Fruit fly (Drosophila melanogaster) whole organism, embryonic: Measurements from ENCODE around the gene wek.

ENCODE experiments used
- Abd-B ChIP-seq: fragments of 200-800 bp; sonication (Bioruptor generic); optimal IDR thresholded peaks from 2 replicates; lab custom pipeline; 2018; ENCODE audit warnings: missing biosample characterization, mild to moderate bottlenecking, missing genetic modification characterization, moderate library complexity
- Ada2b ChIP-seq: fragments of 200-800 bp; sonication (Bioruptor generic); IDR thresholded peaks from 2 replicates; pipeline ENCODE4 v1.3.6; 2022; ENCODE audit warnings: missing biosample characterization, missing genetic modification characterization
- B-H1 ChIP-seq: fragments of 200-800 bp; sonication (Bioruptor generic); IDR thresholded peaks from 3 replicates; pipeline ENCODE4 v1.3.6; 2022; ENCODE audit warnings: missing biosample characterization, missing genetic modification characterization
- CG10321 ChIP-seq: fragments of 200-800 bp; sonication (Bioruptor generic); IDR thresholded peaks from 2 replicates; pipeline ENCODE4 v1.3.6; 2022; ENCODE audit warnings: missing biosample characterization, missing genetic modification characterization
- CG11093 ChIP-seq: fragments of 200-800 bp; sonication (Bioruptor generic); IDR thresholded peaks from 3 replicates; pipeline ENCODE4 v1.3.6; 2022; ENCODE audit warnings: missing biosample characterization, missing genetic modification characterization
- CG11398 ChIP-seq: fragments of 200-800 bp; sonication (Bioruptor generic); optimal IDR thresholded peaks from 2 replicates; lab custom pipeline; 2016; ENCODE audit warnings: missing biosample characterization, missing genetic modification characterization
- CG11696 ChIP-seq: fragments of 200-800 bp; sonication (Bioruptor generic); IDR thresholded peaks from 2 replicates; pipeline ENCODE4 v1.3.6; 2022; ENCODE audit warnings: missing biosample characterization, missing genetic modification characterization
- CG12104 ChIP-seq: fragments of 200-800 bp; sonication (Bioruptor generic); optimal IDR thresholded peaks from 3 replicates; lab custom pipeline; 2016; ENCODE audit warnings: missing biosample characterization, missing genetic modification characterization
- CG12155 ChIP-seq: fragments of 200-800 bp; sonication (Bioruptor generic); optimal IDR thresholded peaks from 3 replicates; lab custom pipeline; 2016; ENCODE audit warnings: missing biosample characterization, missing genetic modification characterization
- CG12391 ChIP-seq: fragments of 200-800 bp; sonication (Bioruptor generic); optimal IDR thresholded peaks from 3 replicates; lab custom pipeline; 2018; ENCODE audit warnings: missing biosample characterization, mild to moderate bottlenecking, missing genetic modification characterization, moderate library complexity
- CG1529 ChIP-seq: fragments of 200-800 bp; sonication (Bioruptor generic); optimal IDR thresholded peaks from 3 replicates; lab custom pipeline; 2018; ENCODE audit warnings: missing biosample characterization, missing genetic modification characterization
- CG17328 ChIP-seq: fragments of 200-800 bp; sonication (Bioruptor generic); IDR thresholded peaks from 2 replicates; pipeline ENCODE4 v1.3.6; 2022; ENCODE audit warnings: missing biosample characterization, missing genetic modification characterization
- CG17829 ChIP-seq: fragments of 200-800 bp; optimal IDR thresholded peaks from 2 replicates; lab custom pipeline; 2019; ENCODE audit warnings: missing biosample characterization, mild to moderate bottlenecking, missing genetic modification characterization, moderate library complexity
- CG18011 ChIP-seq: fragments of 200-800 bp; sonication (Bioruptor generic); optimal IDR thresholded peaks from 2 replicates; lab custom pipeline; 2017; ENCODE audit warnings: missing biosample characterization, missing genetic modification characterization, mild to moderate bottlenecking, moderate library complexity, missing genotype
- CG18262 ChIP-seq: fragments of 200-800 bp; optimal IDR thresholded peaks from 3 replicates; lab custom pipeline; 2019; ENCODE audit warnings: missing biosample characterization, mild to moderate bottlenecking, missing genetic modification characterization, moderate library complexity
- CG30020 ChIP-seq: fragments of 200-800 bp; optimal IDR thresholded peaks from 2 replicates; lab custom pipeline; 2019; ENCODE audit warnings: missing biosample characterization, mild to moderate bottlenecking, missing genetic modification characterization, moderate library complexity
- CG30431 ChIP-seq: fragments of 200-800 bp; sonication (Bioruptor generic); optimal IDR thresholded peaks from 2 replicates; lab custom pipeline; 2017; ENCODE audit warnings: missing biosample characterization, missing genetic modification characterization
- CG4282 ChIP-seq: fragments of 200-800 bp; sonication (Bioruptor generic); optimal IDR thresholded peaks from 2 replicates; lab custom pipeline; 2016; ENCODE audit warnings: missing biosample characterization, missing genetic modification characterization
- CG4820 ChIP-seq: fragments of 200-800 bp; sonication (Bioruptor generic); optimal IDR thresholded peaks from 3 replicates; lab custom pipeline; 2016; ENCODE audit warnings: missing biosample characterization, missing genetic modification characterization
- CG5953 ChIP-seq: fragments of 200-800 bp; sonication (Bioruptor generic); IDR thresholded peaks from 2 replicates; pipeline ENCODE4 v1.3.6; 2022; ENCODE audit warnings: missing biosample characterization, missing genetic modification characterization
- CG7357 ChIP-seq: fragments of 200-800 bp; sonication (Bioruptor generic); IDR thresholded peaks from 3 replicates; pipeline ENCODE4 v1.3.6; 2022; ENCODE audit warnings: missing biosample characterization, missing genetic modification characterization
- CG7372 ChIP-seq: fragments of 200-800 bp; sonication (Bioruptor generic); IDR thresholded peaks from 2 replicates; pipeline ENCODE4 v1.3.6; 2022; ENCODE audit warnings: missing biosample characterization, missing genetic modification characterization
- CG7786 ChIP-seq: fragments of 200-800 bp; sonication (Bioruptor generic); optimal IDR thresholded peaks from 2 replicates; lab custom pipeline; 2016; ENCODE audit warnings: missing biosample characterization, missing genetic modification characterization
- D19A ChIP-seq: fragments of 200-800 bp; optimal IDR thresholded peaks from 3 replicates; lab custom pipeline; 2019; ENCODE audit warnings: missing biosample characterization, mild to moderate bottlenecking, missing genetic modification characterization, moderate library complexity
- Deaf1 ChIP-seq: fragments of 200-800 bp; optimal IDR thresholded peaks from 3 replicates; lab custom pipeline; 2019; ENCODE audit warnings: missing biosample characterization, mild to moderate bottlenecking, missing genetic modification characterization, moderate library complexity
- Doc3 ChIP-seq: fragments of 200-800 bp; sonication (Bioruptor generic); IDR thresholded peaks from 3 replicates; pipeline ENCODE4 v1.3.6; 2022; ENCODE audit warnings: missing biosample characterization, missing genetic modification characterization; ENCODE audit not compliant: partially characterized antibody
- Elba2 ChIP-seq: fragments of 200-800 bp; sonication (Bioruptor generic); optimal IDR thresholded peaks from 3 replicates; lab custom pipeline; 2016; ENCODE audit warnings: missing biosample characterization, missing genetic modification characterization
- HmgZ ChIP-seq: fragments of 200-800 bp; sonication (Bioruptor generic); optimal IDR thresholded peaks from 2 replicates; lab custom pipeline; 2018; ENCODE audit warnings: missing biosample characterization, mild to moderate bottlenecking, missing genetic modification characterization
- Hr78 ChIP-seq, 2 experiments: fragments of 200-800 bp in 1 of 2; fragments of >200 bp in 1 of 2; sonication (Bioruptor generic) in 1 of 2; optimal IDR thresholded peaks; 2 replicates each; lab custom pipeline; 2017 to 2019; ENCODE audit warnings: missing biosample characterization in 2 of 2, missing genetic modification characterization in 2 of 2, mild to moderate bottlenecking in 1 of 2, moderate library complexity in 1 of 2
- Mad ChIP-seq: fragments of 200-800 bp; sonication (Bioruptor generic); optimal IDR thresholded peaks from 2 replicates; lab custom pipeline; 2016; ENCODE audit warnings: missing biosample characterization, missing genetic modification characterization
- Nf-YB ChIP-seq: fragments of 200-800 bp; sonication (Bioruptor generic); optimal IDR thresholded peaks from 3 replicates; lab custom pipeline; 2019; ENCODE audit warnings: missing biosample characterization, mild to moderate bottlenecking, missing genetic modification characterization, moderate library complexity
- Sin3A ChIP-seq: fragments of >200 bp; optimal IDR thresholded peaks from 2 replicates; lab custom pipeline; 2018
- Spps ChIP-seq: fragments of 200-800 bp; sonication (Bioruptor generic); optimal IDR thresholded peaks from 2 replicates; lab custom pipeline; 2018; ENCODE audit warnings: missing biosample characterization, mild to moderate bottlenecking, missing genetic modification characterization
- ems ChIP-seq: fragments of 200-800 bp; sonication (Bioruptor generic); optimal IDR thresholded peaks from 3 replicates; lab custom pipeline; 2016; ENCODE audit warnings: missing biosample characterization, missing genetic modification characterization
- gsb-n ChIP-seq: fragments of 200-800 bp; sonication (Bioruptor generic); optimal IDR thresholded peaks from 3 replicates; lab custom pipeline; 2018; ENCODE audit warnings: missing biosample characterization, mild to moderate bottlenecking, missing genetic modification characterization
- hb ChIP-seq: fragments of 200-800 bp; sonication (Bioruptor generic); IDR thresholded peaks from 3 replicates; pipeline ENCODE4 v1.3.6; 2022; ENCODE audit warnings: missing biosample characterization, missing genetic modification characterization; ENCODE audit not compliant: partially characterized antibody
- hbn ChIP-seq: fragments of 200-800 bp; sonication (Bioruptor generic); IDR thresholded peaks from 2 replicates; pipeline ENCODE4 v1.3.6; 2022; ENCODE audit warnings: missing biosample characterization, missing genetic modification characterization; ENCODE audit not compliant: partially characterized antibody
- insv ChIP-seq, 2 experiments: fragments of 200-800 bp; sonication (Bioruptor generic); optimal IDR thresholded peaks; 3 replicates each; lab custom pipeline; 2016 to 2018; ENCODE audit warnings: missing biosample characterization in 2 of 2, missing genetic modification characterization in 2 of 2
- ken ChIP-seq: fragments of 200-800 bp; sonication (Bioruptor generic); IDR thresholded peaks from 3 replicates; pipeline ENCODE4 v1.3.6; 2022; ENCODE audit warnings: missing biosample characterization, missing genetic modification characterization
- kni ChIP-seq: fragments of 200-800 bp; sonication (Bioruptor generic); optimal IDR thresholded peaks from 3 replicates; lab custom pipeline; 2017; ENCODE audit warnings: mild to moderate bottlenecking, missing biosample characterization, missing genetic modification reagents, missing genetic modification characterization
- onecut ChIP-seq: fragments of 200-800 bp; sonication (Bioruptor generic); IDR thresholded peaks from 2 replicates; pipeline ENCODE4 v1.3.6; 2022; ENCODE audit warnings: missing biosample characterization, missing genetic modification characterization
- prd ChIP-seq, 3 experiments: fragments of >200 bp in 2 of 3; fragments of 200-800 bp in 1 of 3; sonication (Bioruptor generic) in 1 of 3; optimal IDR thresholded peaks in 2 of 3; IDR thresholded peaks in 1 of 3; 2 replicates in 2 of 3; 3 replicates in 1 of 3; pipeline versions ENCODE4 v1.3.6 to Lab custom; 2017 to 2022; ENCODE audit warnings: missing biosample characterization in 1 of 3, missing genetic modification characterization in 1 of 3
- psq ChIP-seq: fragments of 200-800 bp; sonication (Bioruptor generic); optimal IDR thresholded peaks from 2 replicates; lab custom pipeline; 2017; ENCODE audit warnings: missing biosample characterization, missing genetic modification characterization
- scrt ChIP-seq: fragments of 200-800 bp; sonication (Bioruptor generic); optimal IDR thresholded peaks from 2 replicates; lab custom pipeline; 2018; ENCODE audit warnings: missing biosample characterization, mild to moderate bottlenecking, missing genetic modification characterization, moderate library complexity
- sob ChIP-seq: fragments of 200-800 bp; sonication (Bioruptor generic); IDR thresholded peaks from 2 replicates; pipeline ENCODE4 v1.3.6; 2022; ENCODE audit warnings: missing biosample characterization, missing genetic modification characterization
- tin ChIP-seq: fragments of 200-800 bp; sonication (Bioruptor generic); optimal IDR thresholded peaks from 3 replicates; lab custom pipeline; 2016; ENCODE audit warnings: missing biosample characterization, missing genetic modification characterization
- tx ChIP-seq: fragments of 200-800 bp; sonication (Bioruptor generic); optimal IDR thresholded peaks from 2 replicates; lab custom pipeline; 2016; ENCODE audit warnings: missing biosample characterization, missing genetic modification characterization
- yki ChIP-seq: fragments of >200 bp; optimal IDR thresholded peaks from 3 replicates; lab custom pipeline; 2018
- zen ChIP-seq: fragments of 200-800 bp; sonication (Bioruptor generic); optimal IDR thresholded peaks from 3 replicates; lab custom pipeline; 2018; ENCODE audit warnings: missing biosample characterization, mild to moderate bottlenecking, missing genetic modification characterization, moderate library complexity

wek gene

dm6 chr2L:15745989-15746388 lies 22.2 kb downstream of the wek start:
- no peak for TF ChIP-seq Hr78 (GFP tag; optimal IDR thresholded peaks at IDR 0.05; lab: Kevin White, UChicago)
- TF ChIP-seq Abd-B, result no peak
- TF ChIP-seq Spps (tag; lab: Kevin White, UChicago), result no peak
- no peak for TF ChIP-seq onecut (GFP tag; lab: Robert Waterston, UW)
- TF ChIP-seq CG17328 (GFP tag; lab: Robert Waterston, UW), result no peak
- 0 out of 2 replicates have a peak, but pooled peaks have one; percentile 7 for TF ChIP-seq hbn (GFP tag; lab: Robert Waterston, UW)
- TF ChIP-seq zen, result peak; percentile 12
- no peak for TF ChIP-seq hb (GFP tag; lab: Robert Waterston, UW)
- TF ChIP-seq Elba2 (GFP tag; lab: Kevin White, UChicago), result peak; percentile 96
- peak; percentile 77 to 98 for TF ChIP-seq insv (GFP tag; optimal IDR thresholded peaks at IDR 0.05; lab: Kevin White, UChicago)

- TF ChIP-seq Mad (GFP tag; lab: Kevin White, UChicago), result no peak
- TF ChIP-seq CG5953 (GFP tag; lab: Robert Waterston, UW), result no peak
- no peak for TF ChIP-seq Sin3A (lab: Kevin White, UChicago)
- TF ChIP-seq psq, result peak; percentile 71
- no peak for TF ChIP-seq HmgZ (tag; lab: Kevin White, UChicago)
- no peak for TF ChIP-seq Doc3
- no peak for TF ChIP-seq ken (GFP tag; lab: Robert Waterston, UW)
- no peak for TF ChIP-seq CG30431 (GFP tag; lab: Kevin White, UChicago)
- TF ChIP-seq CG12155 (GFP tag; lab: Kevin White, UChicago), result peak; percentile 48
- no peak for TF ChIP-seq tx (GFP tag; lab: Kevin White, UChicago)
- TF ChIP-seq gsb-n (tag; lab: Kevin White, UChicago), result peak; percentile 9
- TF ChIP-seq B-H1 (GFP tag; lab: Robert Waterston, UW), result no peak
- TF ChIP-seq CG12104, result no peak
- TF ChIP-seq Nf-YB (GFP tag; lab: Kevin White, UChicago), result peak; percentile 51
- no peak for TF ChIP-seq CG7372 (GFP tag; lab: Robert Waterston, UW)
- no peak for TF ChIP-seq CG12391 (tag; lab: Kevin White, UChicago)
- TF ChIP-seq CG4820 (GFP tag; lab: Kevin White, UChicago), result no peak
- TF ChIP-seq CG4282, result no peak
- TF ChIP-seq CG7357 (GFP tag; lab: Robert Waterston, UW), result no peak
- TF ChIP-seq CG11398 (GFP tag; lab: Kevin White, UChicago), result no peak
- TF ChIP-seq tin, result no peak
- TF ChIP-seq CG18011, result no peak
- peak; percentile 78 for TF ChIP-seq Deaf1 (tag; lab: Kevin White, UChicago)
- TF ChIP-seq scrt, result no peak
- no peak for TF ChIP-seq sob (GFP tag; lab: Robert Waterston, UW)
- TF ChIP-seq CG18262, result no peak
- TF ChIP-seq Ada2b (GFP tag; lab: Robert Waterston, UW), result no peak
- no peak for TF ChIP-seq CG30020
- no peak for TF ChIP-seq CG11093 (GFP tag; lab: Robert Waterston, UW)
- no peak for TF ChIP-seq CG7786 (GFP tag; lab: Kevin White, UChicago)
- TF ChIP-seq kni (GFP tag; lab: Kevin White, UChicago), result peak; percentile 65
- TF ChIP-seq CG11696 (GFP tag; lab: Robert Waterston, UW), result no peak
- TF ChIP-seq CG17829 (tag; lab: Kevin White, UChicago), result no peak
- peak; percentile 20 for TF ChIP-seq yki (lab: Kevin White, UChicago)
- no peak for TF ChIP-seq prd (optimal IDR thresholded peaks at IDR 0.05; lab: Kevin White, UChicago)
- no peak for TF ChIP-seq prd (GFP tag; IDR thresholded peaks at IDR 0.05; lab: Robert Waterston, UW)
- no peak for TF ChIP-seq CG1529 (GFP tag; lab: Kevin White, UChicago)
- TF ChIP-seq D19A, result peak; percentile 90
- TF ChIP-seq ems, result no peak
- no peak for TF ChIP-seq CG10321 (GFP tag; lab: Robert Waterston, UW)
These were observed 22.9 kb downstream of the wek start for dm6 chr2L:15745036-15745854.
